Worm (Caenorhabditis elegans) whole organism, young adult: ENCODE data around the gene C34B4.4.
A peak's percentile ranks its signal among the peaks of the same experiment; 100 is the strongest.

Experiments used
- B0336.3 ChIP-seq: fragments of 200-800 bp; sonication (Bioruptor generic); IDR thresholded peaks from 2 replicates; pipeline ENCODE4 v1.3.6; 2022; ENCODE audit warnings: missing genetic modification characterization, missing compliant biosample characterization
- D2030.7 ChIP-seq: fragments of 200-800 bp; sonication (Bioruptor generic); IDR thresholded peaks from 2 replicates; pipeline ENCODE4 v1.3.6; 2022; ENCODE audit warnings: missing genetic modification reagents, missing genetic modification characterization, missing compliant biosample characterization
- F22D6.2 ChIP-seq: sonication (generic microtip); optimal IDR thresholded peaks from 2 replicates; lab custom pipeline; 2016; ENCODE audit warnings: mild to moderate bottlenecking, missing genetic modification characterization, missing compliant biosample characterization
- F33H1.4 ChIP-seq: fragments of 200-800 bp; sonication (Bioruptor generic); IDR thresholded peaks from 2 replicates; pipeline ENCODE4 v1.3.6; 2022; ENCODE audit warnings: missing genetic modification reagents, missing genetic modification characterization, missing compliant biosample characterization
- F37B4.10 ChIP-seq: fragments of 200-800 bp; sonication (Bioruptor generic); IDR thresholded peaks from 2 replicates; pipeline ENCODE4 v1.3.6; 2022; ENCODE audit warnings: missing genetic modification characterization, missing compliant biosample characterization
- K12H6.12 ChIP-seq: fragments of 200-800 bp; sonication (Bioruptor generic); optimal IDR thresholded peaks from 2 replicates; lab custom pipeline; 2018; ENCODE audit warnings: mild to moderate bottlenecking, missing genetic modification characterization, missing compliant biosample characterization
- akir-1 ChIP-seq: fragments of 200-800 bp; sonication (Bioruptor generic); optimal IDR thresholded peaks from 2 replicates; lab custom pipeline; 2018; ENCODE audit warnings: mild to moderate bottlenecking, missing genetic modification characterization, moderate library complexity, missing compliant biosample characterization
- attf-3 ChIP-seq: fragments of 200-800 bp; sonication (Bioruptor generic); conservative IDR thresholded peaks from 2 replicates; pipeline ENCODE4 v1.3.6; 2022; ENCODE audit warnings: missing genetic modification reagents, missing genetic modification characterization, missing compliant biosample characterization
- bed-1 ChIP-seq: fragments of 200-800 bp; sonication (Bioruptor generic); IDR thresholded peaks from 2 replicates; pipeline ENCODE4 v1.3.6; 2022; ENCODE audit warnings: missing genetic modification reagents, missing genetic modification characterization, missing compliant biosample characterization
- ccch-3 ChIP-seq: fragments of 200-800 bp; sonication (Bioruptor generic); optimal IDR thresholded peaks from 2 replicates; lab custom pipeline; 2018; ENCODE audit warnings: mild to moderate bottlenecking, missing genetic modification characterization, missing compliant biosample characterization
- cebp-1 ChIP-seq, 2 experiments: fragments of 200-800 bp in 1 of 2; sonication (Bioruptor generic) in 1 of 2; sonication (generic microtip) in 1 of 2; IDR thresholded peaks in 1 of 2; optimal IDR thresholded peaks in 1 of 2; 2 replicates each; pipeline versions ENCODE4 v1.3.6 to Lab custom; 2017 to 2022; ENCODE audit warnings: missing compliant biosample characterization in 2 of 2, missing genetic modification characterization in 2 of 2, mild to moderate bottlenecking in 1 of 2, missing genetic modification reagents in 1 of 2, moderate library complexity in 1 of 2
- cebp-2 ChIP-seq: fragments of 200-800 bp; sonication (Bioruptor generic); IDR thresholded peaks from 2 replicates; pipeline ENCODE4 v1.3.6; 2022; ENCODE audit warnings: missing genetic modification characterization, missing compliant biosample characterization
- ceh-100 ChIP-seq: fragments of 200-800 bp; sonication (Bioruptor generic); IDR thresholded peaks from 2 replicates; pipeline ENCODE4 v1.3.6; 2022; ENCODE audit warnings: missing genetic modification reagents, missing genetic modification characterization, missing compliant biosample characterization
- ceh-58 ChIP-seq: fragments of 200-800 bp; sonication (Bioruptor generic); IDR thresholded peaks from 2 replicates; pipeline ENCODE4 v1.3.6; 2022; ENCODE audit warnings: missing genetic modification characterization, missing compliant biosample characterization
- die-1 ChIP-seq: sonication (generic microtip); optimal IDR thresholded peaks from 2 replicates; lab custom pipeline; 2016; ENCODE audit warnings: missing genotype, mild to moderate bottlenecking, missing genetic modification characterization, missing compliant biosample characterization
- ets-4 ChIP-seq: fragments of 200-800 bp; sonication (Bioruptor generic); optimal IDR thresholded peaks from 2 replicates; lab custom pipeline; 2018; ENCODE audit warnings: mild to moderate bottlenecking, missing genetic modification characterization, missing compliant biosample characterization
- hlh-26 ChIP-seq: fragments of 200-800 bp; sonication (Bioruptor generic); conservative IDR thresholded peaks from 2 replicates; pipeline ENCODE4 v1.3.6; 2022; ENCODE audit warnings: missing genetic modification reagents, missing genetic modification characterization, missing compliant biosample characterization
- hmg-20 ChIP-seq: fragments of 200-800 bp; sonication (Bioruptor generic); IDR thresholded peaks from 2 replicates; pipeline ENCODE4 v1.3.6; 2022; ENCODE audit warnings: missing genetic modification reagents, missing genetic modification characterization, missing compliant biosample characterization
- hrde-1 ChIP-seq: sonication (generic microtip); optimal IDR thresholded peaks from 2 replicates; lab custom pipeline; 2016; ENCODE audit warnings: missing genetic modification characterization, mild to moderate bottlenecking, missing compliant biosample characterization, moderate library complexity, missing genotype, missing genetic modification reagents, borderline replicate concordance
- lin-26 ChIP-seq: fragments of 200-800 bp; sonication (Bioruptor generic); IDR thresholded peaks from 2 replicates; pipeline ENCODE4 v1.3.6; 2022; ENCODE audit warnings: missing genetic modification reagents, missing genetic modification characterization, missing compliant biosample characterization
- lin-40 ChIP-seq: sonication (generic microtip); optimal IDR thresholded peaks from 2 replicates; lab custom pipeline; 2016; ENCODE audit warnings: missing genetic modification characterization, mild to moderate bottlenecking, missing compliant biosample characterization, missing genotype, missing genetic modification reagents
- madf-6 ChIP-seq: fragments of 200-800 bp; sonication (Bioruptor generic); IDR thresholded peaks from 2 replicates; pipeline ENCODE4 v1.3.6; 2022; ENCODE audit warnings: missing genetic modification reagents, missing genetic modification characterization, missing compliant biosample characterization
- mes-4 ChIP-seq: sonication (generic microtip); optimal IDR thresholded peaks from 2 replicates; lab custom pipeline; 2016; ENCODE audit warnings: missing genotype, missing genetic modification characterization, missing compliant biosample characterization
- nfya-1 ChIP-seq: sonication (generic microtip); optimal IDR thresholded peaks from 2 replicates; lab custom pipeline; 2017; ENCODE audit warnings: antibody characterized with exemption, missing compliant biosample characterization, missing genetic modification characterization, borderline replicate concordance; ENCODE audit not compliant: insufficient read depth
- nfyb-1 ChIP-seq: fragments of 200-800 bp; sonication (Bioruptor generic); IDR thresholded peaks from 2 replicates; pipeline ENCODE4 v1.3.6; 2022; ENCODE audit warnings: missing genetic modification reagents, missing genetic modification characterization, missing compliant biosample characterization
- nhr-90 ChIP-seq: sonication (generic microtip); optimal IDR thresholded peaks from 2 replicates; lab custom pipeline; 2016; ENCODE audit warnings: missing genotype, mild to moderate bottlenecking, missing genetic modification characterization, missing compliant biosample characterization
- rcor-1 ChIP-seq: fragments of 200-800 bp; sonication (Bioruptor generic); IDR thresholded peaks from 2 replicates; pipeline ENCODE4 v1.3.6; 2022; ENCODE audit warnings: missing genetic modification reagents, missing genetic modification characterization, missing compliant biosample characterization
- snpc-1.1 ChIP-seq: sonication (generic microtip); optimal IDR thresholded peaks from 2 replicates; lab custom pipeline; 2017; ENCODE audit warnings: missing genetic modification characterization, mild to moderate bottlenecking, missing compliant biosample characterization, antibody characterized with exemption, moderate library complexity, missing genotype, missing genetic modification reagents; ENCODE audit not compliant: insufficient read depth
- snpc-3.4 ChIP-seq: sonication (generic microtip); optimal IDR thresholded peaks from 2 replicates; lab custom pipeline; 2017; ENCODE audit warnings: missing genetic modification characterization, mild to moderate bottlenecking, missing compliant biosample characterization, antibody characterized with exemption, moderate library complexity, missing genotype, missing genetic modification reagents
- snpc-4 ChIP-seq, 5 experiments: fragments of 150-350 bp in 1 of 5; sonication (generic microtip) in 4 of 5; optimal IDR thresholded peaks; 2 replicates each; lab custom pipeline; 2014 to 2018; ENCODE audit warnings: missing genetic modification characterization in 5 of 5, missing biosample characterization in 3 of 5, antibody characterized with exemption in 2 of 5, mild to moderate bottlenecking in 2 of 5, missing compliant biosample characterization in 2 of 5, missing genotype in 2 of 5, moderate library complexity in 2 of 5, missing genetic modification reagents in 1 of 5
- sptf-2 ChIP-seq: fragments of 200-800 bp; sonication (Bioruptor generic); optimal IDR thresholded peaks from 2 replicates; lab custom pipeline; 2018; ENCODE audit warnings: mild to moderate bottlenecking, missing genetic modification characterization, missing compliant biosample characterization
- tbp1 ChIP-seq: fragments of 200-800 bp; sonication (Bioruptor generic); optimal IDR thresholded peaks from 2 replicates; lab custom pipeline; 2018; ENCODE audit warnings: mild to moderate bottlenecking, missing genetic modification characterization, missing compliant biosample characterization
- tlf-1 ChIP-seq: fragments of 200-800 bp; sonication (Bioruptor generic); optimal IDR thresholded peaks from 2 replicates; lab custom pipeline; 2018; ENCODE audit warnings: mild to moderate bottlenecking, missing genetic modification characterization, missing compliant biosample characterization
- unc-130 ChIP-seq: sonication (generic microtip); optimal IDR thresholded peaks from 2 replicates; lab custom pipeline; 2016; ENCODE audit warnings: missing genetic modification reagents, missing genetic modification characterization, missing compliant biosample characterization
- zfh-2 ChIP-seq: fragments of 200-800 bp; sonication (Bioruptor generic); conservative IDR thresholded peaks from 2 replicates; pipeline ENCODE4 v1.3.6; 2022; ENCODE audit warnings: missing genetic modification reagents, missing genetic modification characterization, missing compliant biosample characterization
- ztf-26 ChIP-seq: sonication (generic microtip); optimal IDR thresholded peaks from 2 replicates; lab custom pipeline; 2017; ENCODE audit warnings: missing genetic modification characterization, missing compliant biosample characterization

Gene C34B4.4

ce11 chrV:13053635-13054034 lies 36.6 kb upstream of the C34B4.4 start, which contains the start of gene srr-1:
TSS of gene srr-1 (minus strand) at chrV:13053735.
- TF ChIP-seq zfh-2 (GFP tag; lab: Robert Waterston, UW) = no peak
- TF ChIP-seq F22D6.2 (tag; lab: Kevin White, UChicago) = no peak
- no peak for TF ChIP-seq ceh-58

ce11 chrV:13061836-13062235 lies 28.4 kb upstream of the C34B4.4 start, which contains the start of gene F42E8.1:
TSS of gene F42E8.1 (plus strand) at chrV:13062136.
- TF ChIP-seq bed-1 (GFP tag; lab: Robert Waterston, UW) (no peak), nfya-1 (tag; lab: Kevin White, UChicago) (no peak), tlf-1 (GFP tag; lab: Kevin White, UChicago) (no peak), unc-130 (GFP tag; lab: Kevin White, UChicago) (no peak), sptf-2 (no peak), cebp-1 (GFP tag; IDR thresholded peaks at IDR 0.05; lab: Robert Waterston, UW) (no peak), cebp-1 (tag; optimal IDR thresholded peaks at IDR 0.05; lab: Kevin White, UChicago) (no peak), F37B4.10 (GFP tag; lab: Robert Waterston, UW) (no peak), madf-6 (GFP tag; lab: Robert Waterston, UW) (no peak)

ce11 chrV:13063402-13063801 lies 26.8 kb upstream of the C34B4.4 start:
- TF ChIP-seq attf-3 (no peak), rcor-1 (GFP tag; lab: Robert Waterston, UW) (no peak), hmg-20 (GFP tag; lab: Robert Waterston, UW) (no peak), ztf-26 (tag; lab: Kevin White, UChicago) (no peak), die-1 (no peak)

ce11 chrV:13064164-13064563 lies 26.0 kb upstream of the C34B4.4 start:
- no peak for TF ChIP-seq F22D6.2 (tag; lab: Kevin White, UChicago)
- TF ChIP-seq K12H6.12 (tag; lab: Kevin White, UChicago) = no peak
- TF ChIP-seq hmg-20 (GFP tag; lab: Robert Waterston, UW) = no peak
- no peak for TF ChIP-seq hlh-26 (GFP tag; lab: Robert Waterston, UW)
- TF ChIP-seq ccch-3 (GFP tag; lab: Kevin White, UChicago) = no peak
- TF ChIP-seq B0336.3 = no peak
- peak; percentile 17 for TF ChIP-seq snpc-3.4 (tag; lab: Kevin White, UChicago)
- TF ChIP-seq zfh-2 (GFP tag; lab: Robert Waterston, UW) = no peak
- TF ChIP-seq akir-1 (GFP tag; lab: Kevin White, UChicago) = no peak
- TF ChIP-seq F33H1.4 (GFP tag; lab: Robert Waterston, UW) = no peak
- TF ChIP-seq lin-40 (tag; lab: Kevin White, UChicago) = no peak
- no peak for TF ChIP-seq D2030.7 (GFP tag; lab: Robert Waterston, UW)
- no peak for TF ChIP-seq mes-4 (tag; lab: Kevin White, UChicago)
- peak; percentile 89 for TF ChIP-seq snpc-1.1
- no peak for TF ChIP-seq ceh-58
- no peak for TF ChIP-seq nfyb-1
- peak; percentile 19 for TF ChIP-seq tbp1 (GFP tag; lab: Kevin White, UChicago)
- TF ChIP-seq cebp-2 (GFP tag; lab: Robert Waterston, UW) = 0 out of 2 replicates have a peak, but pooled peaks have one; percentile 44
- no peak for TF ChIP-seq nhr-90 (tag; lab: Kevin White, UChicago)
- TF ChIP-seq lin-26 = no peak
- TF ChIP-seq ceh-100 = no peak
- no peak for TF ChIP-seq ets-4 (GFP tag; lab: Kevin White, UChicago)
- no peak for TF ChIP-seq cebp-1 (GFP tag; IDR thresholded peaks at IDR 0.05; lab: Robert Waterston, UW)
- no peak for TF ChIP-seq cebp-1 (tag; optimal IDR thresholded peaks at IDR 0.05; lab: Kevin White, UChicago)
- peak; percentile 76 for TF ChIP-seq snpc-4 (GFP tag; optimal IDR thresholded peaks at IDR 0.05; lab: Kevin White, UChicago)
- peak in 3 of 4 experiments; percentile 75 to 93 (median 91) for TF ChIP-seq snpc-4 (tag; optimal IDR thresholded peaks at IDR 0.05; lab: Kevin White, UChicago)
- no peak for TF ChIP-seq madf-6 (GFP tag; lab: Robert Waterston, UW)
- TF ChIP-seq hrde-1 (tag; lab: Kevin White, UChicago) = no peak
